Worm (Caenorhabditis elegans) whole organism, mixed stage, embryonic: Measurements from ENCODE around the gene R07B1.9.

Experiments used
- ces-1 ChIP-seq: fragments of 150-350 bp; optimal IDR thresholded peaks from 2 replicates; lab custom pipeline; 2014; ENCODE audit warnings: missing biosample characterization, missing genetic modification reagents, missing genetic modification characterization
- elt-1 ChIP-seq: sonication (generic microtip); optimal IDR thresholded peaks from 2 replicates; lab custom pipeline; 2017; ENCODE audit warnings: missing genetic modification characterization, mild to moderate bottlenecking, missing compliant biosample characterization, antibody characterized with exemption, moderate library complexity, borderline replicate concordance; ENCODE audit not compliant: insufficient read depth
- elt-3 ChIP-seq: fragments of 150-350 bp; optimal IDR thresholded peaks from 2 replicates; lab custom pipeline; 2014; ENCODE audit warnings: missing biosample characterization, missing genetic modification characterization
- lin-13 ChIP-seq: fragments of 150-350 bp; optimal IDR thresholded peaks from 2 replicates; lab custom pipeline; 2014; ENCODE audit warnings: missing biosample characterization, missing genetic modification characterization
- mep-1 ChIP-seq: fragments of 150-350 bp; optimal IDR thresholded peaks from 2 replicates; lab custom pipeline; 2017; ENCODE audit warnings: missing biosample characterization, missing genetic modification reagents, missing genetic modification characterization, inconsistent platforms
- nhr-237 ChIP-seq: fragments of 150-350 bp; optimal IDR thresholded peaks from 2 replicates; lab custom pipeline; 2014; ENCODE audit warnings: missing biosample characterization, missing genetic modification characterization
- pha-4 ChIP-seq: fragments of 150-350 bp; optimal IDR thresholded peaks from 2 replicates; lab custom pipeline; 2018; ENCODE audit warnings: missing biosample characterization, missing genetic modification reagents, missing genetic modification characterization
- snpc-4 ChIP-seq: fragments of 150-350 bp; optimal IDR thresholded peaks from 2 replicates; lab custom pipeline; 2014; ENCODE audit warnings: missing biosample characterization, missing genetic modification characterization
- sptf-1 ChIP-seq: sonication (generic microtip); optimal IDR thresholded peaks from 2 replicates; lab custom pipeline; 2017; ENCODE audit warnings: mild to moderate bottlenecking, missing genetic modification characterization, moderate library complexity, missing compliant biosample characterization
- unc-39 ChIP-seq: fragments of 150-350 bp; optimal IDR thresholded peaks from 2 replicates; lab custom pipeline; 2014; ENCODE audit warnings: missing biosample characterization, missing genetic modification characterization
- zip-8 ChIP-seq: fragments of 150-350 bp; optimal IDR thresholded peaks from 2 replicates; lab custom pipeline; 2014; ENCODE audit warnings: missing biosample characterization, missing genetic modification characterization

DNA sequence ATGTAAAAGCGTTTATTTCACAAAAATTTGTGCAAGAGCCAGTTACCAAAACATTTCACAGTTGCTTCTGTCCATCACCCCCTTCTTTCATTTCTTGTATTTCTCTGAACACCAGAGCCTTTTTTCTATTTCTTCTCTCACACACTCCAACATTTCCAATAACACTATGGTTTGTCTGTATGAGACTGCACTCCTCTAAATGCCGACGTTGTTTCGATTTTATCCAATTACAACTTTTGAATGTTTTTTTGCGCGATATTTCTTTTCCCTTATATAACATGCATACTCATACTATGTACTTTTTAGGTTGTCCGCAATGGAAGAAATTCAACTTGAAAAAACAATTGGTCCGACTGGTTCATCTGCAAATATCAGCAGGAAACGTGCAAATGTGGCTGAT, 28.6 kb downstream of the R07B1.9 start, which contains the start of gene F21G4.5:
- TF ChIP-seq sptf-1 (tag; lab: Kevin White, UChicago): no peak
- no peak for TF ChIP-seq elt-3 (tag; lab: Kevin White, UChicago)
- TF ChIP-seq snpc-4 (tag; lab: Kevin White, UChicago): no peak
- TF ChIP-seq ces-1 (GFP tag; lab: Kevin White, UChicago): no peak
- no peak for TF ChIP-seq pha-4 (tag; lab: Kevin White, UChicago)
- no peak for TF ChIP-seq lin-13
- TF ChIP-seq elt-1 (tag; lab: Kevin White, UChicago): no peak
- TF ChIP-seq mep-1: no peak
- TF ChIP-seq zip-8 (tag; lab: Kevin White, UChicago): no peak
- TF ChIP-seq nhr-237 (tag; lab: Kevin White, UChicago): no peak
- no peak for TF ChIP-seq unc-39 (tag; lab: Kevin White, UChicago)
